Worm (Caenorhabditis elegans) whole organism, L4 larva: ENCODE data around the gene F56H11.2.
A peak's percentile ranks its signal among the peaks of the same experiment; 100 is the strongest.

Source experiments
- F10B5.3 ChIP-seq: sonication (generic microtip); optimal IDR thresholded peaks from 2 replicates; lab custom pipeline; 2016; ENCODE audit warnings: mild to moderate bottlenecking, missing genetic modification characterization, missing compliant biosample characterization
- F44E2.7 ChIP-seq: fragments of 200-800 bp; sonication (Bioruptor generic); IDR thresholded peaks from 2 replicates; pipeline ENCODE4 v2.1.2; 2022; ENCODE audit warnings: missing genetic modification characterization, missing compliant biosample characterization
- F49E8.2 ChIP-seq: sonication (generic microtip); optimal IDR thresholded peaks from 2 replicates; lab custom pipeline; 2016; ENCODE audit warnings: missing compliant biosample characterization, mild to moderate bottlenecking, missing genetic modification characterization, borderline replicate concordance
- T20F7.1 ChIP-seq: fragments of 200-800 bp; sonication (Bioruptor generic); optimal IDR thresholded peaks from 2 replicates; lab custom pipeline; 2018; ENCODE audit warnings: mild to moderate bottlenecking, missing genetic modification characterization, missing compliant biosample characterization
- T26A8.4 ChIP-seq: fragments of 200-800 bp; sonication (Bioruptor generic); IDR thresholded peaks from 2 replicates; pipeline ENCODE4 v1.3.6; 2022; ENCODE audit warnings: missing genetic modification characterization, missing compliant biosample characterization
- Y105C5A.15 ChIP-seq: fragments of 200-800 bp; sonication (Bioruptor generic); IDR thresholded peaks from 2 replicates; pipeline ENCODE4 v1.3.6; 2022; ENCODE audit warnings: missing genetic modification characterization, missing compliant biosample characterization
- Y48G9A.11 ChIP-seq: fragments of 200-800 bp; sonication (Bioruptor generic); IDR thresholded peaks from 2 replicates; pipeline ENCODE4 v1.3.6; 2022; ENCODE audit warnings: missing genetic modification reagents, missing genetic modification characterization, missing compliant biosample characterization
- ZK546.5 ChIP-seq, 2 experiments: sonication (generic microtip); optimal IDR thresholded peaks; 2 replicates each; lab custom pipeline; 2017; ENCODE audit warnings: missing biosample characterization in 2 of 2, missing genetic modification characterization in 2 of 2
- aly-2 ChIP-seq: sonication (generic microtip); optimal IDR thresholded peaks from 2 replicates; lab custom pipeline; 2018; ENCODE audit warnings: missing biosample characterization, missing genetic modification characterization
- ama-1 ChIP-seq: fragments of 150-350 bp; optimal IDR thresholded peaks from 2 replicates; lab custom pipeline; 2014; ENCODE audit warnings: inconsistent platforms, mixed read lengths
- arid-1 ChIP-seq: fragments of 200-800 bp; sonication (Bioruptor generic); conservative IDR thresholded peaks from 2 replicates; pipeline ENCODE4 v1.3.6; 2022; ENCODE audit warnings: missing genetic modification reagents, missing genetic modification characterization, missing compliant biosample characterization
- attf-4 ChIP-seq: sonication (generic microtip); optimal IDR thresholded peaks from 3 replicates; lab custom pipeline; 2017; ENCODE audit warnings: missing biosample characterization, missing genetic modification characterization
- ceh-20 ChIP-seq: fragments of 200-800 bp; sonication (Bioruptor generic); IDR thresholded peaks from 2 replicates; pipeline ENCODE4 v1.3.6; 2022; ENCODE audit warnings: missing genetic modification reagents, missing genetic modification characterization, missing compliant biosample characterization
- ceh-44 ChIP-seq: fragments of 200-800 bp; sonication (Bioruptor generic); IDR thresholded peaks from 2 replicates; pipeline ENCODE4 v1.3.6; 2022; ENCODE audit warnings: missing genetic modification reagents, missing genetic modification characterization, missing compliant biosample characterization
- ceh-62 ChIP-seq: sonication (generic microtip); optimal IDR thresholded peaks from 2 replicates; lab custom pipeline; 2017; ENCODE audit warnings: missing biosample characterization, missing genetic modification characterization
- daf-12 ChIP-seq: fragments of 150-350 bp; optimal IDR thresholded peaks from 2 replicates; lab custom pipeline; 2014; ENCODE audit warnings: missing biosample characterization, missing genetic modification reagents, missing genetic modification characterization
- daf-16 ChIP-seq, 3 experiments: sonication (generic microtip); optimal IDR thresholded peaks; 2 replicates each; lab custom pipeline; 2016 to 2017; ENCODE audit warnings: missing genetic modification characterization in 3 of 3, missing genetic modification reagents in 3 of 3, mild to moderate bottlenecking in 2 of 3, missing compliant biosample characterization in 2 of 3, missing biosample characterization in 1 of 3, moderate library complexity in 1 of 3
- daf-19 ChIP-seq: fragments of 200-800 bp; sonication (Bioruptor generic); conservative IDR thresholded peaks from 2 replicates; pipeline ENCODE4 v1.3.6; 2022; ENCODE audit warnings: missing genetic modification characterization, missing compliant biosample characterization
- daf-8 ChIP-seq: fragments of 200-800 bp; sonication (Bioruptor generic); IDR thresholded peaks from 2 replicates; pipeline ENCODE4 v1.3.6; 2022; ENCODE audit warnings: missing genetic modification characterization, missing compliant biosample characterization
- dmd-6 ChIP-seq: fragments of 200-800 bp; sonication (Bioruptor generic); IDR thresholded peaks from 2 replicates; pipeline ENCODE4 v1.3.6; 2022; ENCODE audit warnings: missing genetic modification reagents, missing genetic modification characterization, missing compliant biosample characterization
- dmd-8 ChIP-seq: fragments of 200-800 bp; sonication (Bioruptor generic); IDR thresholded peaks from 2 replicates; pipeline ENCODE4 v1.3.6; 2022; ENCODE audit warnings: missing genetic modification characterization, missing compliant biosample characterization
- dmd-9 ChIP-seq: fragments of 200-800 bp; sonication (Bioruptor generic); IDR thresholded peaks from 2 replicates; pipeline ENCODE4 v1.3.6; 2022; ENCODE audit warnings: missing genetic modification reagents, missing genetic modification characterization, missing compliant biosample characterization
- dpl-1 ChIP-seq: fragments of 150-350 bp; optimal IDR thresholded peaks from 2 replicates; lab custom pipeline; 2014; ENCODE audit warnings: missing biosample characterization, missing genetic modification reagents, missing genetic modification characterization
- duxl-1 ChIP-seq: sonication (generic microtip); optimal IDR thresholded peaks from 2 replicates; lab custom pipeline; 2016; ENCODE audit warnings: mild to moderate bottlenecking, missing genetic modification characterization, moderate library complexity, missing compliant biosample characterization; ENCODE audit not compliant: poor library complexity
- gei-8 ChIP-seq: fragments of 200-800 bp; sonication (Bioruptor generic); optimal IDR thresholded peaks from 2 replicates; lab custom pipeline; 2018; ENCODE audit warnings: mild to moderate bottlenecking, missing genetic modification characterization, missing compliant biosample characterization
- hlh-11 ChIP-seq: fragments of 200-800 bp; sonication (Bioruptor generic); optimal IDR thresholded peaks from 2 replicates; lab custom pipeline; 2018; ENCODE audit warnings: mild to moderate bottlenecking, missing genetic modification characterization, missing compliant biosample characterization
- hmg-1.1 ChIP-seq: fragments of 200-800 bp; sonication (Bioruptor generic); IDR thresholded peaks from 2 replicates; pipeline ENCODE4 v1.3.6; 2022; ENCODE audit warnings: missing genetic modification reagents, missing genetic modification characterization, missing compliant biosample characterization
- jun-1 ChIP-seq: fragments of 150-350 bp; optimal IDR thresholded peaks from 2 replicates; lab custom pipeline; 2014; ENCODE audit warnings: missing biosample characterization, missing genetic modification reagents, missing genetic modification characterization
- lin-13 ChIP-seq: fragments of 150-350 bp; optimal IDR thresholded peaks from 2 replicates; lab custom pipeline; 2014; ENCODE audit warnings: missing biosample characterization, missing genetic modification reagents, missing genetic modification characterization
- madf-5 ChIP-seq, 2 experiments: fragments of 200-800 bp; sonication (Bioruptor generic); IDR thresholded peaks; 2 replicates each; pipeline ENCODE4 v1.3.6; 2022; ENCODE audit warnings: missing compliant biosample characterization in 2 of 2, missing genetic modification characterization in 2 of 2
- mdl-1 ChIP-seq, 2 experiments: fragments of 150-350 bp in 1 of 2; sonication (generic microtip) in 1 of 2; optimal IDR thresholded peaks; 2 replicates each; lab custom pipeline; 2014 to 2017; ENCODE audit warnings: missing biosample characterization in 2 of 2, missing genetic modification characterization in 2 of 2
- mep-1 ChIP-seq: fragments of 150-350 bp; sonication (generic microtip); optimal IDR thresholded peaks from 3 replicates; lab custom pipeline; 2014; ENCODE audit warnings: missing biosample characterization, missing genetic modification characterization
- nhr-10 ChIP-seq: fragments of 150-350 bp; optimal IDR thresholded peaks from 2 replicates; lab custom pipeline; 2014; ENCODE audit warnings: missing biosample characterization, missing genetic modification characterization
- nhr-102 ChIP-seq: sonication (generic microtip); optimal IDR thresholded peaks from 2 replicates; lab custom pipeline; 2016; ENCODE audit warnings: mild to moderate bottlenecking, missing genetic modification characterization, moderate library complexity, missing compliant biosample characterization
- nhr-25 ChIP-seq: sonication (generic microtip); optimal IDR thresholded peaks from 2 replicates; lab custom pipeline; 2017; ENCODE audit warnings: missing genetic modification characterization, mild to moderate bottlenecking, missing compliant biosample characterization, antibody characterized with exemption, moderate library complexity, borderline replicate concordance; ENCODE audit not compliant: insufficient read depth
- nhr-41 ChIP-seq: fragments of 200-800 bp; sonication (Bioruptor generic); IDR thresholded peaks from 2 replicates; pipeline ENCODE4 v1.3.6; 2022; ENCODE audit warnings: missing genetic modification reagents, missing genetic modification characterization, missing compliant biosample characterization
- nhr-42 ChIP-seq: fragments of 200-800 bp; sonication (Bioruptor generic); IDR thresholded peaks from 2 replicates; pipeline ENCODE4 v1.3.6; 2022; ENCODE audit warnings: missing genetic modification characterization, missing compliant biosample characterization
- nhr-48 ChIP-seq: sonication (generic microtip); optimal IDR thresholded peaks from 2 replicates; lab custom pipeline; 2016; ENCODE audit warnings: mild to moderate bottlenecking, missing genetic modification characterization, missing compliant biosample characterization
- nhr-6 ChIP-seq: fragments of 150-350 bp; optimal IDR thresholded peaks from 2 replicates; lab custom pipeline; 2014; ENCODE audit warnings: missing biosample characterization, missing genetic modification characterization
- nhr-76 ChIP-seq: fragments of 150-350 bp; optimal IDR thresholded peaks from 2 replicates; lab custom pipeline; 2014; ENCODE audit warnings: missing biosample characterization, missing genetic modification characterization
- pqm-1 ChIP-seq: sonication (generic microtip); optimal IDR thresholded peaks from 2 replicates; lab custom pipeline; 2017; ENCODE audit warnings: missing biosample characterization, missing genetic modification characterization
- unc-130 ChIP-seq: sonication (generic microtip); optimal IDR thresholded peaks from 2 replicates; lab custom pipeline; 2016; ENCODE audit warnings: missing genetic modification reagents, missing genetic modification characterization, missing compliant biosample characterization
- unc-62 ChIP-seq, 3 experiments: fragments of 150-350 bp in 1 of 3; sonication (generic microtip); optimal IDR thresholded peaks in 2 of 3; peaks in 1 of 3; 1 replicate in 1 of 3; 2 replicates in 2 of 3; lab custom pipeline; 2014 to 2017; ENCODE audit warnings: missing biosample characterization in 3 of 3, missing genetic modification characterization in 3 of 3, missing genetic modification reagents in 3 of 3, missing genotype in 1 of 3
- zip-11 ChIP-seq: fragments of 200-800 bp; sonication (Bioruptor generic); IDR thresholded peaks from 2 replicates; pipeline ENCODE4 v1.3.6; 2022; ENCODE audit warnings: missing genetic modification characterization, missing compliant biosample characterization
- ztf-7 ChIP-seq: fragments of 150-350 bp; optimal IDR thresholded peaks from 2 replicates; lab custom pipeline; 2014; ENCODE audit warnings: missing biosample characterization, missing genetic modification characterization

Gene F56H11.2

DNA sequence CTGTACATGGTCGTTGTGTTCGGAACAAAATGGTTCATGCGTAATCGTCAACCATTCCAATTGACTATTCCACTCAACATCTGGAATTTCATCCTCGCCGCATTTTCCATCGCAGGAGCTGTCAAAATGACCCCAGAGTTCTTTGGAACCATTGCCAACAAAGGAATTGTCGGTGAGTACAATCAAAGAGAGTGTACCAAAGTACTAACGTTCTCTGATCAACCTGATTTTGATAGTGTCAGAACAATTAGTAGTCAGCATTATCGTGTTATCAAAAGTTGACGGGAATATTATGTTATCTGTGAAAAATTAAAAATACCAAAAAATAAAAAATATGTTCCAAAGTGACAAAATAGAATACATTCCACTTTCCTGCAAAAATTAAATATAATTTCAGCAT is 6.0 kb downstream of the F56H11.2 start (continued):
- TF ChIP-seq hlh-11 (tag; lab: Kevin White, UChicago) = peak; percentile 52
- no peak for TF ChIP-seq nhr-76 (tag; lab: Kevin White, UChicago)
- TF ChIP-seq ceh-62 (tag; lab: Kevin White, UChicago) = no peak
- no peak for TF ChIP-seq nhr-102
- no peak for TF ChIP-seq ama-1 (lab: Kevin White, UChicago)
- TF ChIP-seq hmg-1.1 (GFP tag; lab: Robert Waterston, UW) = no peak
- no peak for TF ChIP-seq attf-4 (tag; lab: Kevin White, UChicago)
- no peak for TF ChIP-seq daf-8
- no peak for TF ChIP-seq Y48G9A.11
- TF ChIP-seq gei-8 (GFP tag; lab: Kevin White, UChicago) = no peak
- no peak for TF ChIP-seq T26A8.4 (GFP tag; lab: Robert Waterston, UW)
- no peak for TF ChIP-seq nhr-41 (GFP tag; lab: Robert Waterston, UW)
- TF ChIP-seq nhr-48 (tag; lab: Kevin White, UChicago) = peak; percentile 27
- no peak for TF ChIP-seq nhr-42 (GFP tag; lab: Robert Waterston, UW)
- no peak for TF ChIP-seq duxl-1
- TF ChIP-seq nhr-25 (tag; lab: Kevin White, UChicago) = no peak
- no peak for TF ChIP-seq daf-16 (GFP tag; optimal IDR thresholded peaks at IDR 0.05; lab: Kevin White, UChicago)
- TF ChIP-seq daf-16 (tag; optimal IDR thresholded peaks at IDR 0.05; lab: Kevin White, UChicago) = peak; percentile 15
- TF ChIP-seq dmd-8 (GFP tag; lab: Robert Waterston, UW) = no peak
- TF ChIP-seq pqm-1 (tag; lab: Kevin White, UChicago) = peak; percentile 32
- no peak for TF ChIP-seq lin-13 (GFP tag; lab: Kevin White, UChicago)
- TF ChIP-seq ceh-20 = no peak
- TF ChIP-seq F44E2.7 (GFP tag; lab: Robert Waterston, UW) = no peak
- TF ChIP-seq dmd-6 (GFP tag; lab: Robert Waterston, UW) = peak; percentile 38; the same call in 1 of the 2 replicates
- 0 out of 4 replicates have a peak, but pooled peaks of 1 of the 2 experiments have one; percentile 36 for TF ChIP-seq madf-5 (GFP tag; IDR thresholded peaks at IDR 0.05; lab: Robert Waterston, UW)
- TF ChIP-seq zip-11 (GFP tag; lab: Robert Waterston, UW) = no peak
- peak; percentile 47 for TF ChIP-seq T20F7.1 (GFP tag; lab: Kevin White, UChicago)
- no peak for TF ChIP-seq daf-12 (tag; lab: Kevin White, UChicago)
- TF ChIP-seq Y105C5A.15 (GFP tag; lab: Robert Waterston, UW) = no peak
- TF ChIP-seq mep-1 (tag; lab: Kevin White, UChicago) = no peak
- no peak for TF ChIP-seq dmd-9 (GFP tag; lab: Robert Waterston, UW)
- peak; percentile 9 for TF ChIP-seq nhr-6 (tag; lab: Kevin White, UChicago)

DNA sequence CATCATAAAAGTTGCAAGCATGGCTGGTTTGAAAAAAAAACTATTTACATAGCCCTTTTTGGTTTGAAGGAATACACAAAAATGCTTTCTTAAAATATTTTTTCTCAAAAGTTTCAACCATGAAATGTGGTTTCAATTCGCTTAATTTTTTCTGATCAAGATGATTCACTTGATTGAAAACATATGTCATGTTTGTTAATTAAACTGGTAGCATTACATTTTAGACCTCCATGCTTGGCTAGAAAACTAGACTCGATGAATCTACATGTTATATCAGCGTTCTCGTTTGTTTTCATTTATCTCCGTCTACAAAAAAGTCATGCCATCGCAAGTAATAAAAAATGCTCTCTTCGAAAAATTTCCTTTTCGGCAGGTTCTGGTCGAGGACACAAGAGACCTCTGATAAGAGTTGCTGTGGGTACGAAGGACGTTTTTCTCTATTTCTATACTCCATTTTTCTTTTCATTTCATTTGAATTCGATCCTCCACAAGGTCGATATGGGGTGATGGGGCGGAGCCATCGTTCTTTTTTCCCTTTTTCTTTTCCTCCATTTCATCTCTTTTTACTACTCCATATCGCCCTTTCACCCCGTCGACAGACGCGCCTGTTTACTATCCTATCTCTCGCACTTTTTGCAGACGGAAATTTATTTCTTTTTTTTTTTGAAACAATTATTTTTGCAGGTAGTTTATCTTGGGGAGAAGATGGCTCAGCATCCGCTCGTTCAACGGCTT is 7.1 kb downstream of the F56H11.2 start, which contains the start of gene elo-1:
Gene elo-1 (plus strand): TSS at position 685 of the 735 bp plus-strand sequence.
- no peak for TF ChIP-seq daf-19
- TF ChIP-seq ZK546.5 (tag; optimal IDR thresholded peaks at IDR 0.05; lab: Kevin White, UChicago) = no peak
- TF ChIP-seq ceh-62 (tag; lab: Kevin White, UChicago) = no peak
- TF ChIP-seq daf-16 (GFP tag; optimal IDR thresholded peaks at IDR 0.05; lab: Kevin White, UChicago) = peak in 1 of 2 experiments; percentile 22
- TF ChIP-seq daf-16 (tag; optimal IDR thresholded peaks at IDR 0.05; lab: Kevin White, UChicago) = peak; percentile 63
- TF ChIP-seq nhr-102 = peak; percentile 39
- TF ChIP-seq unc-130 = no peak
- no peak for TF ChIP-seq arid-1 (GFP tag; lab: Robert Waterston, UW)
- no peak for TF ChIP-seq dmd-8 (GFP tag; lab: Robert Waterston, UW)
- TF ChIP-seq dpl-1 (GFP tag; lab: Kevin White, UChicago) = peak; percentile 26
- no peak for TF ChIP-seq nhr-41 (GFP tag; lab: Robert Waterston, UW)
- no peak for TF ChIP-seq nhr-6 (tag; lab: Kevin White, UChicago)
- TF ChIP-seq nhr-48 (tag; lab: Kevin White, UChicago) = peak; percentile 63
- TF ChIP-seq ztf-7 (tag; lab: Kevin White, UChicago) = no peak
- TF ChIP-seq ceh-44 (GFP tag; lab: Robert Waterston, UW) = no peak
- peak; percentile 36 for TF ChIP-seq mep-1 (tag; lab: Kevin White, UChicago)
- TF ChIP-seq Y105C5A.15 (GFP tag; lab: Robert Waterston, UW) = no peak
- TF ChIP-seq mdl-1 (tag; optimal IDR thresholded peaks at IDR 0.05; lab: Kevin White, UChicago) = peak in 1 of 2 experiments; percentile 38
- TF ChIP-seq duxl-1 = no peak
- TF ChIP-seq jun-1 (tag; lab: Kevin White, UChicago) = no peak
- no peak for TF ChIP-seq T26A8.4 (GFP tag; lab: Robert Waterston, UW)
- TF ChIP-seq F10B5.3 (tag; lab: Kevin White, UChicago) = no peak
- TF ChIP-seq pqm-1 (tag; lab: Kevin White, UChicago) = peak; percentile 64
- TF ChIP-seq daf-8 = no peak
- TF ChIP-seq F49E8.2 (tag; lab: Kevin White, UChicago) = no peak
- 0 out of 2 replicates have a peak, but pooled peaks have one; percentile 42 for TF ChIP-seq hmg-1.1 (GFP tag; lab: Robert Waterston, UW)
- TF ChIP-seq daf-12 (tag; lab: Kevin White, UChicago) = no peak
- no peak for TF ChIP-seq nhr-10
- no peak for TF ChIP-seq unc-62 (GFP tag; optimal IDR thresholded peaks at IDR 0.05 in 1 of 2; lab: Kevin White, UChicago)
- TF ChIP-seq unc-62 (tag; optimal IDR thresholded peaks at IDR 0.05; lab: Kevin White, UChicago) = no peak
- no peak for TF ChIP-seq aly-2 (tag; lab: Kevin White, UChicago)
